Worm (Caenorhabditis elegans): ENCODE measurements around the gene F01D5.8.

Gene F01D5.8

DNA sequence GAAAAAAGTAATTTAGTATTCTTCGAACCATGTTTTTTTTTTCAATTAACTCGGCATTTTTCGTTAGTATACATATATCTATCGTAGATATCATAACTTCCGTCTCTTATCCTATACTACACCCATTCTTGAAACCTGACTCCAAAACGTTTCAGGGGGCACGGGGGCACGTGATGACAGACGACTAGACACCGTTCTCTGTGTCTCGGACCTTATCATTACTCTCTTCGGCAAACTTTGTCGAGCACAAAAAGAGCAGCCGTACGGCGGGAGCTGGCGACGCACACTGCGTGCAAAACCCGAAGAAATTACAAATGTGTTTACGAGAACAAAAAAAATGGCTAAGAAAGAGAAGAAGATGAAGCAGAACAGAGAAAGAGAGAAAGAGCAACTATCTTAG, 33.7 kb downstream of the F01D5.8 start (continued):
- TF ChIP-seq ZK546.5 (tag; optimal IDR thresholded peaks at IDR 0.05) (no peak), nhr-28 (tag; optimal IDR thresholded peaks at IDR 0.05) (no peak), R02D3.7 (tag; optimal IDR thresholded peaks at IDR 0.05) (no peak), ztf-4 (tag; optimal IDR thresholded peaks at IDR 0.05) (no peak)

DNA sequence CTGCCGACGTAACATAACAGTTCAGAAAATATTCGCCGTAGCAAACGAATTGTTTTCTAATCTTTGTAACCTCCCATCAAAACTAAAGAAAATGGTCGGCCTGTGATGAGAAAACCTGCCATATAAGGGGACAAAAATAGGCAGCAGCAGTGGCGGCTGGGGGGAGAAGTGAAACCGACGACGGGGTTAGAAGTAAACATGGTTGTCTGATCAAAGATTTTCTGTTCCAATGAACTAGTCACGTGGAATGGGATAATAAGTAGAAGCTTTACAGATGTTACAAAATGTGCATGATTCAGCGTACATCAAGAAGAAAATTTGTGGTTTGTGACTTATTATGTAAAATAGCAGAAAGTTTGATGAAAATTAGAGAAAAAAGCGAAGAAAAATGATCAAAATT, 34.7 kb downstream of the F01D5.8 start:
- TF ChIP-seq nhr-67 (tag; optimal IDR thresholded peaks at IDR 0.05) (no peak), elt-3 (tag; optimal IDR thresholded peaks at IDR 0.05) (no peak), snpc-4 (tag; optimal IDR thresholded peaks at IDR 0.05) (no peak), ceh-16 (tag; optimal IDR thresholded peaks at IDR 0.05) (no peak)

DNA sequence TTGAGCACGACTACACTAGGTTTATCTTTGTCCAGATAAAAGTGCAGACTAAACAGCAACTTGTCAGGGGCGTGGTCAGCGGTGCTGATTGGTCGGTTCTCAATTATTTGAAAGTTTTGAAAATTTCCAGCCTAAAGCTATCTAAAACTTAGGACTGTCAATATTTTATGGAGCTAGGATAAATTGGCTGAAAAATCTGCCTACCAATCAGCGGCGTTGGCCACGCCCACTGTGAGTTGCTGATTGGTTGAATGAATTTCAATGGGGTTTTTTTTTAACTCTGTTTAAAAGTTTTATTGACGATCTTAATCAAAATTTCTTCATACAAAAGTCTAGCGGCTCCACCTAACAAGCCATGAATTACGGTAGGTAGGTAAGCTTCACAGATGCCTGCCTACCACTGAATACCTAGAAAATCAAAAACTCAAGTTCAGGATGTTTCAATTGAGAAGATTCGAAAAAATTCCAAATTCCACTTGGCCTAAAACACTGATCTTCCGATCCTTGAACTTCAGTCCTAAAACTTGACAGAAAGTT, 35.5 kb downstream of the F01D5.8 start:
- TF ChIP-seq nhr-67 (tag; optimal IDR thresholded peaks at IDR 0.05) (no peak), nfya-1 (tag; optimal IDR thresholded peaks at IDR 0.05; ENCODE audit: insufficient read depth) (peak; percentile 54), snpc-4 (tag; optimal IDR thresholded peaks at IDR 0.05) (no peak), nhr-43 (tag; optimal IDR thresholded peaks at IDR 0.05; ENCODE audit: poor library complexity, severe bottlenecking) (no peak), ceh-9 (tag; optimal IDR thresholded peaks at IDR 0.05) (no peak)

DNA sequence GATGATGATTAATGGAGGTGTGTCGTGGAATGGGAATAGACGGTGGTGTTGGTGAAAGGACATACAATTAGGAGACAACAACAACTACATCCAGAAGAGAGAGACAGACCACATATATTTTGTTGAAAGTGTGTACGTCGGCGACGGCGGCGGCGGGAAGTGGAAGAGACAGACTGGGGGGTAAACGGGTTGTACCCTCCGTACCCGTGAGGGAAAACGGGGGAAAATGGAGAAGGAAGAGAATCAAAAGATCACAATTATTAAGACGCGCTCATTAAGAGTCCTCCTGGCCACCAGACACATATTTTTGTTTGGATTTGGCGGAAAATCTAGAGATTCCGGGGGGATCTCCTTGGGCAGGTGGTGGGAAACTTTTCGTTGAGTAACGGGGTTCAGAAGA, 36.0 kb downstream of the F01D5.8 start:
- peak; percentile 17 for TF ChIP-seq lin-39 (tag; optimal IDR thresholded peaks at IDR 0.05)
- TF ChIP-seq nhr-43 (tag; optimal IDR thresholded peaks at IDR 0.05; ENCODE audit: poor library complexity, severe bottlenecking), result peak; percentile 11
- no peak for TF ChIP-seq pha-4 (tag; optimal IDR thresholded peaks at IDR 0.05)

DNA sequence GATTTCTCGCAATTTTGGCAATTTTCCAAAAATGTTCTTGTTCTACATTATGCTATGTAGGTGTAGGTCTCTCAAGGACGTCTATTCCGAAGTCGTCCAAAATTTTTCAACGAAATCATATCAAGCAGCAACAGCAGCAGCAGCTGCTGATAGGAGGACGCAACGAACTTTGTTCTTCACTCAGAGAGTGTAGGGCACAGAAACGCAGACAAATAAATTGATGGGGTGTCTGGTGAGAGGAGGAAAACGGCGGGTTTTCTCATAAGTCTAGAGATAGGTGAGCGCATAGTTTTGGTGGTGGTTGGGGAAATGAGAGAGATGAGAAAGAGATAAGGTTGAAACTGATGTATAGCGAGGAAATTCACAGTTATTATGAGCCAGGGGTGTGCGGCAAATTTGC, 38.6 kb downstream of the F01D5.8 start:
- peak; percentile 76 for TF ChIP-seq nhr-43 (tag; optimal IDR thresholded peaks at IDR 0.05; ENCODE audit: poor library complexity, severe bottlenecking)
- TF ChIP-seq elt-2 (tag; optimal IDR thresholded peaks at IDR 0.05), result peak; percentile 89
- no peak for TF ChIP-seq ztf-4 (tag; optimal IDR thresholded peaks at IDR 0.05)
- no peak for TF ChIP-seq skn-1 (tag; optimal IDR thresholded peaks at IDR 0.05)
- TF ChIP-seq egl-5 (tag; optimal IDR thresholded peaks at IDR 0.05), result peak; percentile 14
- no peak for TF ChIP-seq nhr-76 (tag; optimal IDR thresholded peaks at IDR 0.05)
- no peak for TF ChIP-seq aly-2 (tag; optimal IDR thresholded peaks at IDR 0.05)
- TF ChIP-seq nhr-67 (tag; optimal IDR thresholded peaks at IDR 0.05), result no peak
- TF ChIP-seq lsy-12 (tag; optimal IDR thresholded peaks at IDR 0.05), result no peak
- TF ChIP-seq zag-1 (tag; optimal IDR thresholded peaks at IDR 0.05), result no peak
- TF ChIP-seq tbx-2 (tag; optimal IDR thresholded peaks at IDR 0.05), result no peak
- TF ChIP-seq ceh-16 (tag; optimal IDR thresholded peaks at IDR 0.05), result no peak
- TF ChIP-seq sea-2 (GFP tag; optimal IDR thresholded peaks at IDR 0.05), result no peak
- peak; percentile 13 for TF ChIP-seq snpc-4 (tag; optimal IDR thresholded peaks at IDR 0.05)
- no peak for TF ChIP-seq fos-1 (tag; optimal IDR thresholded peaks at IDR 0.05)
- peak; percentile 83 for TF ChIP-seq pqm-1 (tag; optimal IDR thresholded peaks at IDR 0.05)
- no peak for TF ChIP-seq nhr-77 (tag; optimal IDR thresholded peaks at IDR 0.05)
- TF ChIP-seq ceh-82 (tag; optimal IDR thresholded peaks at IDR 0.05), result no peak
- TF ChIP-seq R02D3.7 (tag; optimal IDR thresholded peaks at IDR 0.05), result no peak
- TF ChIP-seq fkh-10 (GFP tag; optimal IDR thresholded peaks at IDR 0.05), result no peak
- TF ChIP-seq pha-4 (tag; optimal IDR thresholded peaks at IDR 0.05), result peak; percentile 52
- TF ChIP-seq jun-1 (tag; optimal IDR thresholded peaks at IDR 0.05), result peak; percentile 63
- TF ChIP-seq ZK546.5 (tag; optimal IDR thresholded peaks at IDR 0.05), result no peak
- peak; percentile 29 for TF ChIP-seq lin-39 (tag; optimal IDR thresholded peaks at IDR 0.05)
- no peak for TF ChIP-seq ceh-9 (tag; optimal IDR thresholded peaks at IDR 0.05)
- TF ChIP-seq elt-3 (tag; optimal IDR thresholded peaks at IDR 0.05), result no peak
- peak; percentile 63 for TF ChIP-seq nhr-25 (tag; optimal IDR thresholded peaks at IDR 0.05)
- TF ChIP-seq ceh-28 (tag; optimal IDR thresholded peaks at IDR 0.05), result peak; percentile 2
- no peak for TF ChIP-seq nhr-12 (tag; optimal IDR thresholded peaks at IDR 0.05)
- TF ChIP-seq nhr-237 (tag; optimal IDR thresholded peaks at IDR 0.05), result no peak
- no peak for TF ChIP-seq elt-1 (tag; optimal IDR thresholded peaks at IDR 0.05)
- no peak for TF ChIP-seq unc-62 (GFP tag; optimal IDR thresholded peaks at IDR 0.05)
- no peak for TF ChIP-seq egl-27 (tag; optimal IDR thresholded peaks at IDR 0.05)
- no peak for TF ChIP-seq unc-39 (tag; optimal IDR thresholded peaks at IDR 0.05)
- TF ChIP-seq nhr-28 (tag; optimal IDR thresholded peaks at IDR 0.05), result no peak
- no peak for TF ChIP-seq nhr-11 (tag; optimal IDR thresholded peaks at IDR 0.05)
- peak; percentile 31 for TF ChIP-seq mdl-1 (tag; optimal IDR thresholded peaks at IDR 0.05)
- no peak for TF ChIP-seq daf-12 (tag; optimal IDR thresholded peaks at IDR 0.05)
- peak; percentile 21 for TF ChIP-seq lin-15B (tag; optimal IDR thresholded peaks at IDR 0.05)
- no peak for TF ChIP-seq fkh-2 (tag; optimal IDR thresholded peaks at IDR 0.05)
- peak; percentile 76 for TF ChIP-seq nfya-1 (tag; optimal IDR thresholded peaks at IDR 0.05; ENCODE audit: insufficient read depth)
- TF ChIP-seq nhr-23 (tag; optimal IDR thresholded peaks at IDR 0.05), result peak; percentile 54
- no peak for TF ChIP-seq ama-1 (optimal IDR thresholded peaks at IDR 0.05)
- TF ChIP-seq mml-1 (tag; optimal IDR thresholded peaks at IDR 0.05), result no peak
